Fruit fly (Drosophila melanogaster): ENCODE results near the gene eIF4G1.

DNA sequence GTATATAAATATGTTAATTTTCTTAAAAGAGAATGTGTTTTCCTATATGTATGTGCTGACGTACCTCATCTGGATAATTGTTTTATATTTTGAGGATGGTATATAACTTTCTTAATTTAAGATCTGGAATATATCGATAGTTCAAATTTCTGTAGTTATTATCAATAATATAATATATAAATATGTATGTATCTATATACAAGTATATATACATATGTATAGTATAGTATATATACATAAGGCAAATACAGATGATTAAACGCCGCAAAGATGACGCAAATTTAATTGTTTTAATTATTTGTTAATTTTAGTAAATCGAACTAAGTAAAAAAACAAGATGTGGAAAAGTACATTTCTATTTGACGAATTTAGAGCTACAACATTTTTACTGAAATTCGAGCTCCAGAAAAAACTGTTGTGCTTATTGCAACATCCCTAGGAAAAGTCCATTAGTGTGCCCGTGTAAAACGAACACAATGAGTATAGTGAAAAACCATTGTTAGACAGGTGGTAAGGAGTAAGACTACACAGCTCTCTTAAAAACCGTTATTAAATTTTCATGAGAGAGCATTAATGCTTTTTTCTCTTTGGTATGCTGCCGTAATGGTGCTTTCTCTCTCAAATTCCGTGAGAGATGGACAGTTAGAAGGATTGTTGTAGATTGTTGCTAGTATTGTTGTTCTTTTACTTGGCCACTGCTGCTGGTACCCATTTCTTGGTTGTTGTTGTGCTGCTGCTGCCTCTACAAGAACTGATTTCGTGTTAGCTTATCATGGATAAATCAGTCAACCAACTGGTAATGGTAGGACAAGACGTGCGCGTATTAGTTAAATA lies 5.7 kb upstream of the eIF4G1 start, which contains the start of gene mGluR:
- TF ChIP-seq kay (GFP tag; ENCODE audit: borderline replicate concordance) (no peak), Crg-1 (GFP tag; optimal IDR thresholded peaks at IDR 0.05) (no peak)
